Fruit fly (Drosophila melanogaster) whole organism, embryonic: ENCODE results near the gene Hap40.

ENCODE experiments used
- CG10274 ChIP-seq: fragments of 200-800 bp; sonication (Bioruptor generic); optimal IDR thresholded peaks from 3 replicates; lab custom pipeline; 2017; ENCODE audit warnings: missing biosample characterization, mild to moderate bottlenecking, missing genetic modification characterization
- CG11093 ChIP-seq: fragments of 200-800 bp; sonication (Bioruptor generic); IDR thresholded peaks from 3 replicates; pipeline ENCODE4 v1.3.6; 2022; ENCODE audit warnings: missing biosample characterization, missing genetic modification characterization
- CG12942 ChIP-seq: fragments of 200-800 bp; sonication (Bioruptor generic); optimal IDR thresholded peaks from 3 replicates; lab custom pipeline; 2016; ENCODE audit warnings: missing biosample characterization, missing genetic modification characterization
- CG16813 ChIP-seq: fragments of 200-800 bp; sonication (Bioruptor generic); IDR thresholded peaks from 3 replicates; pipeline ENCODE4 v1.3.6; 2022; ENCODE audit warnings: missing biosample characterization, missing genetic modification characterization; ENCODE audit not compliant: partially characterized antibody
- CG17186 ChIP-seq: fragments of 200-800 bp; sonication (Bioruptor generic); optimal IDR thresholded peaks from 3 replicates; lab custom pipeline; 2017; ENCODE audit warnings: missing biosample characterization, missing genetic modification reagents, missing genetic modification characterization
- CG17568 ChIP-seq: fragments of 200-800 bp; sonication (Bioruptor generic); optimal IDR thresholded peaks from 2 replicates; lab custom pipeline; 2018; ENCODE audit warnings: missing biosample characterization, mild to moderate bottlenecking, missing genetic modification characterization, moderate library complexity
- CG17612 ChIP-seq: fragments of 200-800 bp; sonication (Bioruptor generic); IDR thresholded peaks from 2 replicates; pipeline ENCODE4 v1.3.6; 2022; ENCODE audit warnings: missing biosample characterization, missing genetic modification characterization
- CG17802 ChIP-seq: fragments of 200-800 bp; sonication (Bioruptor generic); optimal IDR thresholded peaks from 2 replicates; lab custom pipeline; 2018; ENCODE audit warnings: missing biosample characterization, mild to moderate bottlenecking, missing genetic modification characterization, moderate library complexity
- CG32532 ChIP-seq: fragments of 200-800 bp; sonication (Bioruptor generic); IDR thresholded peaks from 2 replicates; pipeline ENCODE4 v1.3.6; 2022; ENCODE audit warnings: missing biosample characterization, missing genetic modification characterization
- CG4360 ChIP-seq: fragments of 200-800 bp; sonication (Bioruptor generic); IDR thresholded peaks from 2 replicates; pipeline ENCODE4 v1.3.6; 2022; ENCODE audit warnings: missing biosample characterization, missing genetic modification characterization
- CG5953 ChIP-seq: fragments of 200-800 bp; sonication (Bioruptor generic); IDR thresholded peaks from 2 replicates; pipeline ENCODE4 v1.3.6; 2022; ENCODE audit warnings: missing biosample characterization, missing genetic modification characterization
- CG6272 ChIP-seq: fragments of 200-800 bp; sonication (Bioruptor generic); IDR thresholded peaks from 2 replicates; pipeline ENCODE4 v1.3.6; 2022; ENCODE audit warnings: missing biosample characterization, missing genetic modification characterization
- CG7839 ChIP-seq: fragments of 200-800 bp; sonication (Bioruptor generic); optimal IDR thresholded peaks from 3 replicates; lab custom pipeline; 2018; ENCODE audit warnings: missing biosample characterization, mild to moderate bottlenecking, missing genetic modification characterization, moderate library complexity
- CG9437 ChIP-seq: fragments of 200-800 bp; sonication (Bioruptor generic); optimal IDR thresholded peaks from 2 replicates; lab custom pipeline; 2018; ENCODE audit warnings: missing biosample characterization, mild to moderate bottlenecking, missing genetic modification characterization
- Dbx ChIP-seq: fragments of 200-800 bp; sonication (Bioruptor generic); IDR thresholded peaks from 3 replicates; pipeline ENCODE4 v1.3.6; 2022; ENCODE audit warnings: missing biosample characterization, missing genetic modification characterization
- Dek ChIP-seq: fragments of 200-800 bp; sonication (Bioruptor generic); optimal IDR thresholded peaks from 3 replicates; lab custom pipeline; 2019; ENCODE audit warnings: missing biosample characterization, mild to moderate bottlenecking, missing genetic modification characterization, moderate library complexity
- Dp ChIP-seq: fragments of 200-800 bp; sonication (Bioruptor generic); optimal IDR thresholded peaks from 2 replicates; lab custom pipeline; 2018; ENCODE audit warnings: missing biosample characterization, mild to moderate bottlenecking, missing genetic modification characterization, moderate library complexity
- Drgx ChIP-seq: fragments of 200-800 bp; sonication (Bioruptor generic); IDR thresholded peaks from 2 replicates; pipeline ENCODE4 v1.3.6; 2022; ENCODE audit warnings: missing biosample characterization, missing genetic modification characterization
- Hr51 ChIP-seq, 2 experiments: fragments of 200-800 bp; sonication (Bioruptor generic); optimal IDR thresholded peaks; 2 replicates in 1 of 2; 3 replicates in 1 of 2; lab custom pipeline; 2016 to 2018; ENCODE audit warnings: missing biosample characterization in 2 of 2, missing genetic modification characterization in 2 of 2, mild to moderate bottlenecking in 1 of 2, moderate library complexity in 1 of 2
- Meics ChIP-seq: fragments of 200-800 bp; sonication (Bioruptor generic); optimal IDR thresholded peaks from 2 replicates; lab custom pipeline; 2017; ENCODE audit warnings: missing biosample characterization, mild to moderate bottlenecking, missing genetic modification characterization
- Mrtf ChIP-seq: fragments of 200-800 bp; sonication (Bioruptor generic); IDR thresholded peaks from 3 replicates; pipeline ENCODE4 v1.3.6; 2022; ENCODE audit warnings: missing biosample characterization, missing genetic modification characterization
- NC2α ChIP-seq: fragments of 200-800 bp; sonication (Bioruptor generic); optimal IDR thresholded peaks from 2 replicates; lab custom pipeline; 2016; ENCODE audit warnings: missing biosample characterization, missing genetic modification characterization
- NC2β ChIP-seq: fragments of 200-800 bp; sonication (Bioruptor generic); optimal IDR thresholded peaks from 2 replicates; lab custom pipeline; 2016; ENCODE audit warnings: missing biosample characterization, missing genetic modification characterization
- Oli ChIP-seq: fragments of 200-800 bp; sonication (Bioruptor generic); optimal IDR thresholded peaks from 2 replicates; lab custom pipeline; 2018; ENCODE audit warnings: missing biosample characterization, mild to moderate bottlenecking, missing genetic modification characterization, moderate library complexity
- Optix ChIP-seq: fragments of 200-800 bp; sonication (Bioruptor generic); IDR thresholded peaks from 3 replicates; pipeline ENCODE4 v1.3.6; 2022; ENCODE audit warnings: missing biosample characterization, missing genetic modification characterization
- Pdp1 ChIP-seq, 2 experiments: fragments of 200-800 bp; sonication (Bioruptor generic); optimal IDR thresholded peaks; 3 replicates each; lab custom pipeline; 2016; ENCODE audit warnings: missing biosample characterization in 2 of 2, missing genetic modification characterization in 2 of 2, mild to moderate bottlenecking in 1 of 2, moderate library complexity in 1 of 2
- Vsx1 ChIP-seq: fragments of 200-800 bp; sonication (Bioruptor generic); optimal IDR thresholded peaks from 2 replicates; lab custom pipeline; 2017; ENCODE audit warnings: missing biosample characterization, mild to moderate bottlenecking, missing genetic modification characterization, missing genetic modification reagents
- ab ChIP-seq: fragments of 200-800 bp; sonication (Bioruptor generic); optimal IDR thresholded peaks from 2 replicates; lab custom pipeline; 2016; ENCODE audit warnings: missing biosample characterization, missing genetic modification characterization
- bcd ChIP-seq: fragments of 200-800 bp; sonication (Bioruptor generic); optimal IDR thresholded peaks from 2 replicates; lab custom pipeline; 2017; ENCODE audit warnings: missing biosample characterization, mild to moderate bottlenecking, missing genetic modification characterization
- bsh ChIP-seq, 2 experiments: fragments of 200-800 bp; sonication (Bioruptor generic); optimal IDR thresholded peaks; 2 replicates each; lab custom pipeline; 2017 to 2018; ENCODE audit warnings: mild to moderate bottlenecking in 2 of 2, missing biosample characterization in 2 of 2, missing genetic modification characterization in 2 of 2, moderate library complexity in 1 of 2
- chn ChIP-seq: fragments of 200-800 bp; sonication (Bioruptor generic); optimal IDR thresholded peaks from 2 replicates; lab custom pipeline; 2016; ENCODE audit warnings: missing biosample characterization, missing genetic modification characterization
- cwo ChIP-seq: fragments of 200-800 bp; sonication (Bioruptor generic); optimal IDR thresholded peaks from 3 replicates; lab custom pipeline; 2017; ENCODE audit warnings: missing biosample characterization, missing genetic modification characterization, mild to moderate bottlenecking, moderate library complexity, missing genetic modification reagents
- da ChIP-seq: fragments of 200-800 bp; sonication (Bioruptor generic); optimal IDR thresholded peaks from 2 replicates; lab custom pipeline; 2016; ENCODE audit warnings: missing biosample characterization, missing genetic modification characterization
- ems ChIP-seq: fragments of 200-800 bp; sonication (Bioruptor generic); optimal IDR thresholded peaks from 3 replicates; lab custom pipeline; 2016; ENCODE audit warnings: missing biosample characterization, missing genetic modification characterization
- gcm2 ChIP-seq: fragments of 200-800 bp; sonication (Bioruptor generic); optimal IDR thresholded peaks from 2 replicates; lab custom pipeline; 2016; ENCODE audit warnings: missing biosample characterization, missing genetic modification characterization
- gfzf ChIP-seq: fragments of 200-800 bp; sonication (Bioruptor generic); optimal IDR thresholded peaks from 2 replicates; lab custom pipeline; 2016; ENCODE audit warnings: missing biosample characterization, mild to moderate bottlenecking, missing genetic modification characterization, moderate library complexity
- hbn ChIP-seq: fragments of 200-800 bp; sonication (Bioruptor generic); IDR thresholded peaks from 2 replicates; pipeline ENCODE4 v1.3.6; 2022; ENCODE audit warnings: missing biosample characterization, missing genetic modification characterization; ENCODE audit not compliant: partially characterized antibody
- lola ChIP-seq, 3 experiments: fragments of >200 bp in 2 of 3; fragments of 200-800 bp in 1 of 3; sonication (Bioruptor generic) in 1 of 3; optimal IDR thresholded peaks; 2 replicates each; lab custom pipeline; 2017 to 2019; ENCODE audit warnings: missing biosample characterization in 3 of 3, missing genetic modification characterization in 3 of 3, mild to moderate bottlenecking in 1 of 3, moderate library complexity in 1 of 3
- mam ChIP-seq: fragments of 200-800 bp; sonication (Bioruptor generic); optimal IDR thresholded peaks from 3 replicates; lab custom pipeline; 2016; ENCODE audit warnings: missing biosample characterization, missing genetic modification characterization
- pho ChIP-seq: fragments of 200-800 bp; sonication (Bioruptor generic); optimal IDR thresholded peaks from 2 replicates; lab custom pipeline; 2016; ENCODE audit warnings: missing biosample characterization, missing genetic modification characterization
- prd ChIP-seq, 3 experiments: fragments of >200 bp in 2 of 3; fragments of 200-800 bp in 1 of 3; sonication (Bioruptor generic) in 1 of 3; optimal IDR thresholded peaks in 2 of 3; IDR thresholded peaks in 1 of 3; 2 replicates in 2 of 3; 3 replicates in 1 of 3; pipeline versions ENCODE4 v1.3.6 to Lab custom; 2017 to 2022; ENCODE audit warnings: missing biosample characterization in 1 of 3, missing genetic modification characterization in 1 of 3
- repo ChIP-seq: fragments of 200-800 bp; sonication (Bioruptor generic); optimal IDR thresholded peaks from 2 replicates; lab custom pipeline; 2016; ENCODE audit warnings: missing biosample characterization, missing genetic modification characterization
- slbo ChIP-seq: fragments of 200-800 bp; sonication (Bioruptor generic); IDR thresholded peaks from 2 replicates; pipeline ENCODE4 v1.3.6; 2022; ENCODE audit warnings: missing biosample characterization, missing genetic modification characterization
- stwl ChIP-seq: fragments of 200-800 bp; sonication (Bioruptor generic); optimal IDR thresholded peaks from 3 replicates; lab custom pipeline; 2018; ENCODE audit warnings: missing biosample characterization, mild to moderate bottlenecking, missing genetic modification characterization, moderate library complexity
- tio ChIP-seq: fragments of 200-800 bp; sonication (Bioruptor generic); optimal IDR thresholded peaks from 2 replicates; lab custom pipeline; 2017; ENCODE audit warnings: missing biosample characterization, missing genetic modification characterization, inconsistent platforms
- tna ChIP-seq: fragments of 200-800 bp; sonication (Bioruptor generic); IDR thresholded peaks from 2 replicates; pipeline ENCODE4 v1.3.6; 2022; ENCODE audit warnings: missing biosample characterization, missing genetic modification characterization; ENCODE audit not compliant: partially characterized antibody
- trh ChIP-seq: fragments of 200-800 bp; sonication (Bioruptor generic); optimal IDR thresholded peaks from 2 replicates; lab custom pipeline; 2016; ENCODE audit warnings: missing biosample characterization, missing genetic modification characterization
- unc-4 ChIP-seq: fragments of 200-800 bp; sonication (Bioruptor generic); IDR thresholded peaks from 2 replicates; pipeline ENCODE4 v1.3.6; 2022; ENCODE audit warnings: missing biosample characterization, missing genetic modification characterization; ENCODE audit not compliant: partially characterized antibody
- zf30C ChIP-seq: fragments of 200-800 bp; sonication (Bioruptor generic); optimal IDR thresholded peaks from 3 replicates; lab custom pipeline; 2018; ENCODE audit warnings: missing biosample characterization, mild to moderate bottlenecking, missing genetic modification characterization
- zfh2 ChIP-seq: fragments of 200-800 bp; sonication (Bioruptor generic); optimal IDR thresholded peaks from 2 replicates; lab custom pipeline; 2016; ENCODE audit warnings: missing biosample characterization, missing genetic modification characterization

The Hap40 gene

DNA sequence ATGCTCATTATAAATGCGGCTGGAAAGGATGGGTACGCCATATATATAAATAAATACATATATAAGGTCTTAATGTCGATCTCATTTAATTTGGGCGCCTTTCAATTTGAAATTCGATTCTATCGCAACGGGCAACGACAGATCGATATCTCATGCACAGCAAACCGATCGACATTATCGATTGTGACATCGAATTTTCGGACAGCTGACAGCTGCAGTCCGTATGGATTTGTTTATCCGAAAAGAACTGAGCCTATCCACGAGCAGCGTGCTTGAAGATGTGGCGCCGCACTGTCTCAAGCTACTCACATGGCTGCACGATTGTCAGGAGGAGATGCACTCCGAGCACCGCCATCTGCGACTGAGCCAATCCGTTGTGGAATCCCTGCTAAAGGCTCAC lies 28.0 kb downstream of the Hap40 start, which contains the start of gene CG8191 (continued):
- TF ChIP-seq bcd (GFP tag; lab: Kevin White, UChicago), result no peak
- no peak for TF ChIP-seq NC2β (GFP tag; lab: Kevin White, UChicago)
- no peak for TF ChIP-seq gfzf (GFP tag; lab: Kevin White, UChicago)
- peak; percentile 84 for TF ChIP-seq tna (GFP tag; lab: Robert Waterston, UW)
- no peak for TF ChIP-seq CG6272 (GFP tag; lab: Robert Waterston, UW)
- no peak for TF ChIP-seq prd (optimal IDR thresholded peaks at IDR 0.05; lab: Kevin White, UChicago)
- no peak for TF ChIP-seq prd (GFP tag; IDR thresholded peaks at IDR 0.05; lab: Robert Waterston, UW)
- no peak for TF ChIP-seq CG17568 (GFP tag; lab: Kevin White, UChicago)
- TF ChIP-seq Hr51 (GFP tag; optimal IDR thresholded peaks at IDR 0.05; lab: Kevin White, UChicago), result no peak
- TF ChIP-seq CG11093 (GFP tag; lab: Robert Waterston, UW), result no peak
- no peak for TF ChIP-seq Dek (tag; lab: Kevin White, UChicago)
- TF ChIP-seq CG5953 (GFP tag; lab: Robert Waterston, UW), result no peak
- TF ChIP-seq pho, result no peak
- TF ChIP-seq Dp, result peak; percentile 85
- no peak for TF ChIP-seq bsh (GFP tag; optimal IDR thresholded peaks at IDR 0.05; lab: Kevin White, UChicago)
- no peak for TF ChIP-seq trh (GFP tag; lab: Kevin White, UChicago)
- no peak for TF ChIP-seq Optix (GFP tag; lab: Robert Waterston, UW)
- TF ChIP-seq CG10274 (GFP tag; lab: Kevin White, UChicago), result no peak
- no peak for TF ChIP-seq stwl
- no peak for TF ChIP-seq ab (GFP tag; lab: Kevin White, UChicago)
- TF ChIP-seq Drgx (GFP tag; lab: Robert Waterston, UW), result no peak
- TF ChIP-seq mam, result no peak
- TF ChIP-seq CG7839 (tag; lab: Kevin White, UChicago), result no peak
- TF ChIP-seq Oli, result no peak
- no peak for TF ChIP-seq Dbx
- TF ChIP-seq NC2α (GFP tag; lab: Kevin White, UChicago), result no peak
- no peak for TF ChIP-seq CG17612 (GFP tag; lab: Robert Waterston, UW)
- TF ChIP-seq CG16813 (GFP tag; lab: Robert Waterston, UW), result peak; percentile 68
- TF ChIP-seq tio (GFP tag; lab: Kevin White, UChicago), result no peak
- no peak for TF ChIP-seq Pdp1 (GFP tag; optimal IDR thresholded peaks at IDR 0.05; lab: Kevin White, UChicago)
- no peak for TF ChIP-seq da
- no peak for TF ChIP-seq repo (GFP tag; lab: Kevin White, UChicago)
- TF ChIP-seq CG9437 (GFP tag; lab: Kevin White, UChicago), result no peak
- no peak for TF ChIP-seq zf30C (GFP tag; lab: Kevin White, UChicago)
- peak; percentile 69 for TF ChIP-seq hbn
- no peak for TF ChIP-seq CG17802
- TF ChIP-seq Vsx1 (GFP tag; lab: Kevin White, UChicago), result no peak
- no peak for TF ChIP-seq Mrtf (GFP tag; lab: Robert Waterston, UW)
- no peak for TF ChIP-seq lola (GFP tag; optimal IDR thresholded peaks at IDR 0.05; lab: Kevin White, UChicago)
- no peak for TF ChIP-seq CG12942 (GFP tag; lab: Kevin White, UChicago)
- TF ChIP-seq zfh2 (GFP tag; lab: Kevin White, UChicago), result no peak
- TF ChIP-seq Meics (GFP tag; lab: Kevin White, UChicago), result no peak
- no peak for TF ChIP-seq ems (GFP tag; lab: Kevin White, UChicago)
- TF ChIP-seq cwo (GFP tag; lab: Kevin White, UChicago), result no peak
- TF ChIP-seq chn (GFP tag; lab: Kevin White, UChicago), result no peak
- TF ChIP-seq slbo (GFP tag; lab: Robert Waterston, UW), result no peak
- TF ChIP-seq CG32532 (GFP tag; lab: Robert Waterston, UW), result no peak
- no peak for TF ChIP-seq gcm2 (GFP tag; lab: Kevin White, UChicago)
- TF ChIP-seq unc-4, result peak; percentile 71
- no peak for TF ChIP-seq CG17186 (GFP tag; lab: Kevin White, UChicago)
- TF ChIP-seq CG4360 (GFP tag; lab: Robert Waterston, UW), result no peak
